Fruit fly (Drosophila melanogaster) Kc167 (cell line): ENCODE results near the gene CG31019.

Experiments used
- Myc ChIP-seq: fragments of >200 bp; optimal IDR thresholded peaks from 2 replicates; lab custom pipeline; 2017; ENCODE audit warnings: missing external identifiers
- Sin3A ChIP-seq: fragments of >200 bp; optimal IDR thresholded peaks from 2 replicates; lab custom pipeline; 2018; ENCODE audit warnings: missing external identifiers
- h ChIP-seq: fragments of >200 bp; optimal IDR thresholded peaks from 3 replicates; lab custom pipeline; 2018; ENCODE audit warnings: missing external identifiers
- insv ChIP-seq: fragments of >200 bp; optimal IDR thresholded peaks from 3 replicates; lab custom pipeline; 2018; ENCODE audit warnings: missing external identifiers
- psq ChIP-seq: fragments of >200 bp; optimal IDR thresholded peaks from 2 replicates; lab custom pipeline; 2017; ENCODE audit warnings: missing external identifiers
- ttk ChIP-seq: sonication (Bioruptor generic); optimal IDR thresholded peaks from 2 replicates; lab custom pipeline; 2017; ENCODE audit warnings: missing external identifiers

DNA sequence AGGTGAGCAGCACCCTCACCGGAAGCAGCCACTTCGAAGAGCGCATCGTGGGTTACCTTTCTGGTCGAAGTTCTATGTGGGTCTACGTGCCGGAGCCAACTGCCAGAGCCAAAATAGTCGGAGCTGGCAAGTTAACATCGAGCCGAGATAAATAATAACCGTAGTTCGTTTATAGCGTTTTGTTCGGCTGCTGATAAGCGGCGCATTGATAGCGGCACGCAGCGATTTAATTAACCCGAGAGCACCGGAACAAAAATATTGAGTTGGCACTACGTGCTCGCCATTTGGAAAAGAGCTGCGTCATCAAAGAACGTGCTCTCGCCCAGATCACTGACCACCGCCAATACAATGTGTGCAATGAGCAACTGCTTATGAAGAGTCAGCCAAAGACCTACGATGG, 51.6 kb downstream of the CG31019 start, which contains the start of gene PH4alphaPV:
- TF ChIP-seq psq (lab: Kevin White, UChicago) = no peak
- no peak for TF ChIP-seq insv (lab: Kevin White, UChicago)
- no peak for TF ChIP-seq ttk (lab: Kevin White, UChicago)
- no peak for TF ChIP-seq Sin3A (lab: Kevin White, UChicago)
- TF ChIP-seq Myc (lab: Kevin White, UChicago) = no peak
- TF ChIP-seq h (lab: Kevin White, UChicago) = no peak
